Worm (Caenorhabditis elegans) whole organism, L2 larva: ENCODE results near the gene T05H4.11.

Experiments
- C34F6.9 ChIP-seq: fragments of 150-350 bp; optimal IDR thresholded peaks from 2 replicates; lab custom pipeline; 2014; ENCODE audit warnings: missing biosample characterization, missing genetic modification characterization
- R02D3.7 ChIP-seq: fragments of 150-350 bp; optimal IDR thresholded peaks from 2 replicates; lab custom pipeline; 2014; ENCODE audit warnings: missing biosample characterization, missing genetic modification characterization
- ama-1 ChIP-seq: fragments of 150-350 bp; optimal IDR thresholded peaks from 2 replicates; lab custom pipeline; 2018; ENCODE audit warnings: inconsistent platforms
- blmp-1 ChIP-seq: sonication (generic microtip); optimal IDR thresholded peaks from 2 replicates; lab custom pipeline; 2017; ENCODE audit warnings: missing genetic modification characterization, mild to moderate bottlenecking, missing compliant biosample characterization, antibody characterized with exemption, moderate library complexity; ENCODE audit not compliant: insufficient read depth
- elt-1 ChIP-seq: fragments of 150-350 bp; optimal IDR thresholded peaks from 2 replicates; lab custom pipeline; 2014; ENCODE audit warnings: missing biosample characterization, missing genetic modification characterization
- fos-1 ChIP-seq: fragments of 150-350 bp; optimal IDR thresholded peaks from 2 replicates; lab custom pipeline; 2014; ENCODE audit warnings: missing biosample characterization, missing genetic modification characterization
- nhr-237 ChIP-seq: fragments of 150-350 bp; optimal IDR thresholded peaks from 2 replicates; lab custom pipeline; 2014; ENCODE audit warnings: missing biosample characterization, missing genetic modification characterization
- unc-62 ChIP-seq: fragments of 150-350 bp; optimal IDR thresholded peaks from 2 replicates; lab custom pipeline; 2014; ENCODE audit warnings: missing biosample characterization, missing genetic modification reagents, missing genetic modification characterization

- TF ChIP-seq blmp-1 (tag; lab: Kevin White, UChicago): no peak
- TF ChIP-seq unc-62: no peak
- no peak for TF ChIP-seq elt-1
- no peak for TF ChIP-seq fos-1 (tag; lab: Kevin White, UChicago)
- no peak for TF ChIP-seq ama-1 (lab: Kevin White, UChicago)
- no peak for TF ChIP-seq C34F6.9 (tag; lab: Kevin White, UChicago)
- TF ChIP-seq R02D3.7 (tag; lab: Kevin White, UChicago): no peak
- TF ChIP-seq nhr-237 (tag; lab: Kevin White, UChicago): no peak
Observed at ce11 chrV:6374844-6375243, 51.2 kb downstream of the T05H4.11 start, which contains the start of gene F13H6.5.
